Worm (Caenorhabditis elegans): Measurements from ENCODE around the gene T21E8.6.

Gene T21E8.6

DNA sequence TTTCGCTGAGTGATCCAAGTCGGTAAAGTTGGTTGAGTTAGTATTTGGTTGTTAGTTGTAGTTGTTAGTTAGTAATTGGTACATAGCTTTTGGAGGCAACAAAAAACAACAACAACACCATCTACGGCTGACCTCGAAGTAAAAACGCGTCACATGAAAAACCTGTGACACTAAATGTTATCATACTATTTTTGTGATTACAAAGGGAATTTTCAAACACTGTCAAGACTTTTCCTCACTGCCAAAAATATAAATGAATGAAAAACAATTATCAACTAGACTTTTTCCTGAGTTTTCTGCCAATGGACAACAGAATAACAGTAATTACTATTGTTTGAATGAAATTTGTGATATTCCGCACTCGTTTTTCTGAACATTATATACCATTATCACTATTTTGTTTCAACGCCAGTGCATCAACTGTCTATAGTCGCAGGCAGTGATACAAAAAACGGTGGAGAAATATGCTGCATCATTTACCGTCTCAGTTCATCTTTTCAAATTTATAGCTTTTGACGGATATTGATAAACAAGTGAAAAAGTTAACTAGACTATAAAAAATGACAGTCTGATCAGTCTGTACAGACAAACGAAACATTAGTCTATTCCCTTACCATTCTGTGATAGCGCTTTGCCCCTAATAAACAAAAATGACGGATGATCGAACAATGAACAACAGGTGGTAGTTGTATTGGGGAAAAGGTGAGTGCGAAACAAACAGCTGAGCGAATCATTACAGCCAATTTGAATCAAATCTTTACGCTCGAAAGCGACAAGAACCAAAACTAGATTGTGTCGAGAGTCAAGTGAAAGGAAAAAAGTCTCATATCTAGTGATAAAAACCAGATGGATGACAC, 32.6 kb downstream of the T21E8.6 start:
- TF ChIP-seq lin-15B (tag; optimal IDR thresholded peaks at IDR 0.05) (no peak), ces-1 (GFP tag; optimal IDR thresholded peaks at IDR 0.05) (no peak), lin-35 (GFP tag; optimal IDR thresholded peaks at IDR 0.05) (peak in 1 of 2 experiments; percentile 17), elt-2 (tag; optimal IDR thresholded peaks at IDR 0.05) (peak; percentile 66), fkh-8 (tag; optimal IDR thresholded peaks at IDR 0.05) (no peak), blmp-1 (tag; optimal IDR thresholded peaks at IDR 0.05) (peak; percentile 12), nhr-20 (tag; optimal IDR thresholded peaks at IDR 0.05) (peak; percentile 53), C16A3.4 (tag; optimal IDR thresholded peaks at IDR 0.05) (no peak), elt-3 (tag; optimal IDR thresholded peaks at IDR 0.05) (peak in 1 of 6 experiments; percentile 11), swsn-7 (tag; optimal IDR thresholded peaks at IDR 0.05) (no peak), nhr-12 (tag; optimal IDR thresholded peaks at IDR 0.05) (no peak), lin-14 (GFP tag; optimal IDR thresholded peaks at IDR 0.05) (peak; percentile 26), nhr-71 (tag; optimal IDR thresholded peaks at IDR 0.05) (peak; percentile 8), nhr-85 (tag) (peak; percentile 83), tlp-1 (tag; optimal IDR thresholded peaks at IDR 0.05) (no peak)

DNA sequence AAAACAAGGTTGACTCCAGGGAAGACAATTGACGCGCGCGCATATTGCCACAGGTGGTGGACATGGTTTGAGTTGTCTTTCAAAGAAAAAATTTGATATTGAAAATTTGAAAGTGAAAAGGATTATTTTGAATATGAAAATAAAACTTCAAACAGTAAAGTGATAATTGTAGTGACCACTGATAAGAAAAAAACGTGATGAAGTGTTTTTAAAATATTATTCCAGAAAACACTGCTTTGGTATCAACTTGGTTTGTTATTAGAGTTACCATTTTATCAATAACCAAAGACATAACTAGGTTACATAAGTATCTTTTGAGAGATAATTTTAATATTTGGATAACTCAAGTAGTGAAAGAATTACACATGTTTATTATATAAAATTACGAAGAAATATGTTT, 34.1 kb downstream of the T21E8.6 start:
- TF ChIP-seq nhr-77 (tag; optimal IDR thresholded peaks at IDR 0.05) (no peak), dsc-1 (tag; optimal IDR thresholded peaks at IDR 0.05) (no peak), nhr-19 (GFP tag; conservative IDR thresholded peaks at IDR 0.05) (no peak), elt-2 (tag; optimal IDR thresholded peaks at IDR 0.05) (peak; percentile 43)

DNA sequence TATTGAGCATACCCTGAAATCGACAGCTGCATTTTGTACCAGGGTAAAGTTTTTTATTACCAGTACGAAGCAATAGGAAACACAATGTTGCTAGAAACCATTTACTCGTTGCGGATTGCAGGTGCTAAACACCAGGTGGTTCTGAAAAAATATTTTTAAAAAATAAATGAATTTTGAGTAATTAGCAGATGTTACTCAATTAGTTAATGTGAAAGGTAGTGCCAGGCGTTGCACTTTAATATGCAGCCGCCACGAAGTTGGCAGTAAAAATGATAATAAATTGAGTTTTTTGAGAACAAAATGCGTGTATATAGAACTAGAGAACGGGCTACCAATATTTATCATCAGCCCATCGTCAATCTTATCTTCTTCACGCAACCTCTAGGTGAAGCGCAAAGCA, 37.5 kb downstream of the T21E8.6 start, which contains the start of gene nstp-9:
Gene nstp-9, minus strand, starts transcription at position 101 of the 400 bp plus-strand sequence.
- TF ChIP-seq C16A3.4 (tag; optimal IDR thresholded peaks at IDR 0.05) (no peak), hlh-4 (tag; optimal IDR thresholded peaks at IDR 0.05) (peak; percentile 81), efl-1 (optimal IDR thresholded peaks at IDR 0.05) (no peak), efl-1 (GFP tag; optimal IDR thresholded peaks at IDR 0.05 in 1 of 2) (peak in 1 of 2 experiments; percentile 12)

DNA sequence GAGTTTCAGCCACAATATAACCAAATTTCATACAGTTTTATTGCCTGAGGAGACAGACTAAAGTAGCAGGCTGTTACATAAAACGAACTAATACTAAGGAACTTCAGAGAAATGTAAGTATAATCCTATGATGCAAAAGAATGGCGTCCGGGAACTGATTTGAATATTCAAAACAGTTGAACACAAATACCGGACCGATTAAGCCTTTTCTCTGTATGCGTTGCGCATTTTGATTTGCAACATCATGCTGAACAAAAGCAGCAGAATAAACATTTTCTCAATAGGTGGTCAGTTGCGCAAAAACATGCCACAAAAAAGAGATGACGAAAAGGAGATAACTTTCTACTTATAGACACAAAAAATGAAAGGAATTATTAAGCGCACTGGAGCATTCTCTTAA, 41.9 kb downstream of the T21E8.6 start:
- TF ChIP-seq skn-1 (tag; optimal IDR thresholded peaks at IDR 0.05), result no peak
- TF ChIP-seq ces-1 (GFP tag; optimal IDR thresholded peaks at IDR 0.05), result no peak
- no peak for TF ChIP-seq lin-14 (GFP tag; optimal IDR thresholded peaks at IDR 0.05)
- no peak for TF ChIP-seq F16B12.6 (tag; optimal IDR thresholded peaks at IDR 0.05)
- no peak for TF ChIP-seq efl-1 (optimal IDR thresholded peaks at IDR 0.05)
- TF ChIP-seq efl-1 (GFP tag; optimal IDR thresholded peaks at IDR 0.05 in 1 of 2), result no peak
- no peak for TF ChIP-seq nhr-47 (tag; optimal IDR thresholded peaks at IDR 0.05)
- no peak for TF ChIP-seq unc-86 (tag; optimal IDR thresholded peaks at IDR 0.05)
- TF ChIP-seq blmp-1 (tag; optimal IDR thresholded peaks at IDR 0.05), result no peak
- no peak for TF ChIP-seq nhr-28 (tag; optimal IDR thresholded peaks at IDR 0.05)
- TF ChIP-seq lin-35 (GFP tag; optimal IDR thresholded peaks at IDR 0.05), result no peak
- TF ChIP-seq isw-1 (GFP tag; IDR thresholded peaks at IDR 0.05), result no peak
- TF ChIP-seq lsy-2 (tag; optimal IDR thresholded peaks at IDR 0.05), result no peak

DNA sequence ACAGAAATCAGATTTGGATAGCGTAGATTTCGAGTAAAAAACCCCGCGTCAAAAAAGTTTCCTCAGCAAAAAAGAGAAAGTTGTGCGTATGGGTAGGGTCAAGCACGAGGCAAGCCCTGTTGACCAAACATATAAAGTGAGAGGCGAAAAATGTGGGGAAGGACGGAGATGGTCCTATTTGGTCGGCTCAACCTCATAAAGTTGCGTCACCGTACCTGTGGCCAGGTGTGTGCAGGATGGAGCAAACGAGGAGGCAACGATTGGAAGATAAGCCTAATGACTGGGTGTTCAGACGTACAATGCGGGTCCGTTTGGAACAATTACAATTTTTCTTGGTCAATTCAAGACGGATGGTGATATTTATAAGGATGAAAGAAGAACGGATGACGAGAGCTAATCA, 45.1 kb downstream of the T21E8.6 start:
- TF ChIP-seq nhr-237 (tag; optimal IDR thresholded peaks at IDR 0.05) (no peak), unc-62 (GFP tag; optimal IDR thresholded peaks at IDR 0.05) (no peak), unc-86 (tag; optimal IDR thresholded peaks at IDR 0.05) (no peak), C16A3.4 (tag; optimal IDR thresholded peaks at IDR 0.05) (no peak), ets-5 (GFP tag; IDR thresholded peaks at IDR 0.05) (no peak), efl-3 (GFP tag; optimal IDR thresholded peaks at IDR 0.05) (no peak), ztf-11 (tag; optimal IDR thresholded peaks at IDR 0.05) (no peak), snpc-4 (tag; optimal IDR thresholded peaks at IDR 0.05) (no peak), lir-3 (tag; optimal IDR thresholded peaks at IDR 0.05; ENCODE audit: poor library complexity) (no peak)
